Fruit fly (Drosophila melanogaster) whole organism, embryonic: ENCODE results near the gene sbr.

Experiments used
- Atf3 ChIP-seq: fragments of 200-800 bp; sonication (Bioruptor generic); optimal IDR thresholded peaks from 3 replicates; lab custom pipeline; 2016; ENCODE audit warnings: missing biosample characterization, missing genetic modification characterization
- Bdp1 ChIP-seq: fragments of 200-800 bp; sonication (Bioruptor generic); optimal IDR thresholded peaks from 3 replicates; lab custom pipeline; 2016; ENCODE audit warnings: missing biosample characterization, missing genetic modification characterization
- CG10267 ChIP-seq: fragments of 200-800 bp; sonication (Bioruptor generic); optimal IDR thresholded peaks from 2 replicates; lab custom pipeline; 2018; ENCODE audit warnings: missing biosample characterization, mild to moderate bottlenecking, missing genetic modification characterization, moderate library complexity
- CG10366 ChIP-seq: fragments of 200-800 bp; sonication (Bioruptor generic); IDR thresholded peaks from 2 replicates; pipeline ENCODE4 v1.3.6; 2022; ENCODE audit warnings: missing biosample characterization, missing genetic modification characterization
- CG10565 ChIP-seq: fragments of 200-800 bp; sonication (Bioruptor generic); optimal IDR thresholded peaks from 3 replicates; lab custom pipeline; 2016; ENCODE audit warnings: missing biosample characterization, mild to moderate bottlenecking, missing genetic modification characterization
- CG10979 ChIP-seq: fragments of 200-800 bp; sonication (Bioruptor generic); optimal IDR thresholded peaks from 2 replicates; lab custom pipeline; 2018; ENCODE audit warnings: missing biosample characterization, mild to moderate bottlenecking, missing genetic modification characterization, moderate library complexity
- CG11723 ChIP-seq: fragments of 200-800 bp; sonication (Bioruptor generic); optimal IDR thresholded peaks from 2 replicates; lab custom pipeline; 2017; ENCODE audit warnings: missing biosample characterization, mild to moderate bottlenecking, missing genetic modification characterization
- CG12391 ChIP-seq: fragments of 200-800 bp; sonication (Bioruptor generic); optimal IDR thresholded peaks from 3 replicates; lab custom pipeline; 2018; ENCODE audit warnings: missing biosample characterization, mild to moderate bottlenecking, missing genetic modification characterization, moderate library complexity
- CG12659 ChIP-seq: fragments of 200-800 bp; sonication (Bioruptor generic); optimal IDR thresholded peaks from 3 replicates; lab custom pipeline; 2017; ENCODE audit warnings: mild to moderate bottlenecking, missing biosample characterization, missing genetic modification reagents, missing genetic modification characterization
- CG12744 ChIP-seq: fragments of 200-800 bp; sonication (Bioruptor generic); optimal IDR thresholded peaks from 2 replicates; lab custom pipeline; 2016; ENCODE audit warnings: missing biosample characterization, missing genetic modification characterization
- CG12769 ChIP-seq: fragments of 200-800 bp; sonication (Bioruptor generic); optimal IDR thresholded peaks from 2 replicates; lab custom pipeline; 2019; ENCODE audit warnings: missing biosample characterization, mild to moderate bottlenecking, missing genetic modification characterization, moderate library complexity
- CG15073 ChIP-seq: fragments of 200-800 bp; sonication (Bioruptor generic); optimal IDR thresholded peaks from 2 replicates; lab custom pipeline; 2016; ENCODE audit warnings: missing biosample characterization, missing genetic modification characterization
- CG15601 ChIP-seq: fragments of 200-800 bp; sonication (Bioruptor generic); optimal IDR thresholded peaks from 3 replicates; lab custom pipeline; 2019; ENCODE audit warnings: missing biosample characterization, mild to moderate bottlenecking, missing genetic modification characterization, moderate library complexity
- CG1792 ChIP-seq: fragments of 200-800 bp; sonication (Bioruptor generic); optimal IDR thresholded peaks from 2 replicates; lab custom pipeline; 2016; ENCODE audit warnings: missing biosample characterization, missing genetic modification characterization
- CG18011 ChIP-seq: fragments of 200-800 bp; sonication (Bioruptor generic); optimal IDR thresholded peaks from 2 replicates; lab custom pipeline; 2017; ENCODE audit warnings: missing biosample characterization, missing genetic modification characterization, mild to moderate bottlenecking, moderate library complexity, missing genotype
- CG18599 ChIP-seq: fragments of 200-800 bp; sonication (Bioruptor generic); optimal IDR thresholded peaks from 3 replicates; lab custom pipeline; 2017; ENCODE audit warnings: missing biosample characterization, missing genetic modification characterization, mild to moderate bottlenecking, moderate library complexity, missing genetic modification reagents
- CG18619 ChIP-seq: fragments of 200-800 bp; sonication (Bioruptor generic); optimal IDR thresholded peaks from 3 replicates; lab custom pipeline; 2017; ENCODE audit warnings: missing biosample characterization, mild to moderate bottlenecking, missing genetic modification characterization
- CG31441 ChIP-seq: fragments of 200-800 bp; sonication (Bioruptor generic); IDR thresholded peaks from 2 replicates; pipeline ENCODE4 v1.3.6; 2022; ENCODE audit warnings: missing biosample characterization, missing genetic modification characterization
- CG34376 ChIP-seq: fragments of 200-800 bp; sonication (Bioruptor generic); optimal IDR thresholded peaks from 2 replicates; lab custom pipeline; 2018; ENCODE audit warnings: missing biosample characterization, mild to moderate bottlenecking, missing genetic modification characterization
- CG4707 ChIP-seq: fragments of 200-800 bp; sonication (Bioruptor generic); optimal IDR thresholded peaks from 2 replicates; lab custom pipeline; 2018; ENCODE audit warnings: missing biosample characterization, mild to moderate bottlenecking, missing genetic modification characterization, moderate library complexity
- CG7357 ChIP-seq: fragments of 200-800 bp; sonication (Bioruptor generic); IDR thresholded peaks from 3 replicates; pipeline ENCODE4 v1.3.6; 2022; ENCODE audit warnings: missing biosample characterization, missing genetic modification characterization
- CG9609 ChIP-seq: fragments of 200-800 bp; sonication (Bioruptor generic); optimal IDR thresholded peaks from 3 replicates; lab custom pipeline; 2016; ENCODE audit warnings: missing biosample characterization, missing genetic modification characterization
- D19B ChIP-seq: fragments of 200-800 bp; sonication (Bioruptor generic); optimal IDR thresholded peaks from 2 replicates; lab custom pipeline; 2017; ENCODE audit warnings: missing biosample characterization, mild to moderate bottlenecking, missing genetic modification characterization
- E2f1 ChIP-seq: fragments of 200-800 bp; sonication (Bioruptor generic); IDR thresholded peaks from 2 replicates; pipeline ENCODE4 v1.3.6; 2022; ENCODE audit warnings: missing biosample characterization, missing genetic modification characterization
- Ets65A ChIP-seq: fragments of 200-800 bp; sonication (Bioruptor generic); peaks from one replicate; lab custom pipeline; 2016; ENCODE audit warnings: missing biosample characterization, missing genetic modification characterization
- Ets97D ChIP-seq: fragments of 200-800 bp; sonication (Bioruptor generic); optimal IDR thresholded peaks from 3 replicates; lab custom pipeline; 2016; ENCODE audit warnings: missing biosample characterization, missing genetic modification characterization
- Hmr ChIP-seq: fragments of 200-800 bp; sonication (Bioruptor generic); optimal IDR thresholded peaks from 3 replicates; lab custom pipeline; 2017; ENCODE audit warnings: mild to moderate bottlenecking, missing biosample characterization, missing genetic modification reagents, missing genetic modification characterization
- MTF-1 ChIP-seq: fragments of 200-800 bp; sonication (Bioruptor generic); optimal IDR thresholded peaks from 2 replicates; lab custom pipeline; 2018; ENCODE audit warnings: missing biosample characterization, mild to moderate bottlenecking, missing genetic modification characterization, borderline replicate concordance
- NC2β ChIP-seq: fragments of 200-800 bp; sonication (Bioruptor generic); optimal IDR thresholded peaks from 2 replicates; lab custom pipeline; 2016; ENCODE audit warnings: missing biosample characterization, missing genetic modification characterization
- Sin3A ChIP-seq: fragments of >200 bp; optimal IDR thresholded peaks from 2 replicates; lab custom pipeline; 2018
- Sry-β ChIP-seq: fragments of 200-800 bp; sonication (Bioruptor generic); optimal IDR thresholded peaks from 2 replicates; lab custom pipeline; 2018; ENCODE audit warnings: missing biosample characterization, mild to moderate bottlenecking, missing genetic modification characterization, moderate library complexity
- Ssrp ChIP-seq: fragments of 200-800 bp; sonication (Bioruptor generic); optimal IDR thresholded peaks from 2 replicates; lab custom pipeline; 2018; ENCODE audit warnings: missing biosample characterization, mild to moderate bottlenecking, missing genetic modification characterization, moderate library complexity
- croc ChIP-seq: fragments of 200-800 bp; sonication (Bioruptor generic); conservative IDR thresholded peaks from 3 replicates; pipeline ENCODE4 v1.3.6; 2022; ENCODE audit warnings: missing biosample characterization, missing genetic modification characterization
- disco-r ChIP-seq: fragments of 200-800 bp; sonication (Bioruptor generic); optimal IDR thresholded peaks from 2 replicates; lab custom pipeline; 2016; ENCODE audit warnings: missing biosample characterization, missing genetic modification characterization
- emc ChIP-seq: fragments of 200-800 bp; sonication (Bioruptor generic); optimal IDR thresholded peaks from 2 replicates; lab custom pipeline; 2016; ENCODE audit warnings: missing biosample characterization, missing genetic modification characterization
- fd102C ChIP-seq: fragments of 200-800 bp; sonication (Bioruptor generic); optimal IDR thresholded peaks from 2 replicates; lab custom pipeline; 2018; ENCODE audit warnings: missing biosample characterization, mild to moderate bottlenecking, missing genetic modification characterization, moderate library complexity
- gro ChIP-seq: fragments of 200-800 bp; sonication (Bioruptor generic); optimal IDR thresholded peaks from 2 replicates; lab custom pipeline; 2016; ENCODE audit warnings: missing biosample characterization, missing genetic modification characterization
- ind ChIP-seq: fragments of 200-800 bp; sonication (Bioruptor generic); optimal IDR thresholded peaks from 3 replicates; lab custom pipeline; 2016; ENCODE audit warnings: missing biosample characterization, missing genetic modification characterization
- kni ChIP-seq: fragments of 200-800 bp; sonication (Bioruptor generic); optimal IDR thresholded peaks from 3 replicates; lab custom pipeline; 2017; ENCODE audit warnings: mild to moderate bottlenecking, missing biosample characterization, missing genetic modification reagents, missing genetic modification characterization
- lbe ChIP-seq: fragments of 200-800 bp; sonication (Bioruptor generic); optimal IDR thresholded peaks from 2 replicates; lab custom pipeline; 2016; ENCODE audit warnings: missing biosample characterization, mild to moderate bottlenecking, missing genetic modification characterization
- lmd ChIP-seq: fragments of 200-800 bp; sonication (Bioruptor generic); IDR thresholded peaks from 2 replicates; pipeline ENCODE4 v1.3.6; 2022; ENCODE audit warnings: missing biosample characterization, missing genetic modification characterization
- oc ChIP-seq: fragments of 200-800 bp; sonication (Bioruptor generic); optimal IDR thresholded peaks from 2 replicates; lab custom pipeline; 2018; ENCODE audit warnings: missing biosample characterization, mild to moderate bottlenecking, missing genetic modification characterization, moderate library complexity
- onecut ChIP-seq: fragments of 200-800 bp; sonication (Bioruptor generic); IDR thresholded peaks from 2 replicates; pipeline ENCODE4 v1.3.6; 2022; ENCODE audit warnings: missing biosample characterization, missing genetic modification characterization
- pb ChIP-seq: fragments of 200-800 bp; sonication (Bioruptor generic); optimal IDR thresholded peaks from 3 replicates; lab custom pipeline; 2016; ENCODE audit warnings: missing biosample characterization, missing genetic modification characterization
- pros ChIP-seq: fragments of 200-800 bp; sonication (Bioruptor generic); optimal IDR thresholded peaks from 3 replicates; lab custom pipeline; 2019; ENCODE audit warnings: missing biosample characterization, mild to moderate bottlenecking, missing genetic modification characterization, moderate library complexity
- run ChIP-seq: fragments of 200-800 bp; sonication (Bioruptor generic); optimal IDR thresholded peaks from 3 replicates; lab custom pipeline; 2018; ENCODE audit warnings: missing biosample characterization, mild to moderate bottlenecking, missing genetic modification characterization
- sna ChIP-seq: fragments of 200-800 bp; sonication (Bioruptor generic); IDR thresholded peaks from 2 replicates; pipeline ENCODE4 v1.3.6; 2022; ENCODE audit warnings: missing biosample characterization, missing genetic modification characterization; ENCODE audit not compliant: partially characterized antibody
- tgo ChIP-seq: fragments of 200-800 bp; sonication (Bioruptor generic); IDR thresholded peaks from 3 replicates; pipeline ENCODE4 v1.3.6; 2022; ENCODE audit warnings: missing biosample characterization, missing genetic modification characterization
- unpg ChIP-seq: fragments of 200-800 bp; sonication (Bioruptor generic); optimal IDR thresholded peaks from 3 replicates; lab custom pipeline; 2018; ENCODE audit warnings: missing biosample characterization, mild to moderate bottlenecking, missing genetic modification characterization, moderate library complexity

The sbr gene

dm6 chrX:10822678-10823440 is 24.0 kb downstream of the sbr start (continued):
- TF ChIP-seq CG12769, result peak; percentile 51
- TF ChIP-seq Hmr (GFP tag; lab: Kevin White, UChicago), result peak; percentile 72
- TF ChIP-seq kni (GFP tag; lab: Kevin White, UChicago), result peak; percentile 89
- TF ChIP-seq Atf3 (GFP tag; lab: Kevin White, UChicago), result peak; percentile 28
- no peak for TF ChIP-seq disco-r (GFP tag; lab: Kevin White, UChicago)
- peak; percentile 54 for TF ChIP-seq ind (GFP tag; lab: Kevin White, UChicago)
- peak; percentile 64 for TF ChIP-seq CG12659 (GFP tag; lab: Kevin White, UChicago)
- TF ChIP-seq CG4707 (GFP tag; lab: Kevin White, UChicago), result peak; percentile 30
- TF ChIP-seq Sry-β (GFP tag; lab: Kevin White, UChicago), result no peak
- peak; percentile 8 for TF ChIP-seq CG9609
- TF ChIP-seq gro, result no peak
- TF ChIP-seq CG10267 (tag; lab: Kevin White, UChicago), result peak; percentile 84
- TF ChIP-seq D19B (GFP tag; lab: Kevin White, UChicago), result no peak
- TF ChIP-seq Ets97D (GFP tag; lab: Kevin White, UChicago), result no peak
- peak; percentile 26 for TF ChIP-seq run (tag; lab: Kevin White, UChicago)
- peak; percentile 85 for TF ChIP-seq CG31441 (GFP tag; lab: Robert Waterston, UW)
- TF ChIP-seq CG10565 (GFP tag; lab: Kevin White, UChicago), result no peak
- peak; percentile 56 for TF ChIP-seq E2f1
- TF ChIP-seq CG34376, result peak; percentile 23
- peak; percentile 27 for TF ChIP-seq NC2β (GFP tag; lab: Kevin White, UChicago)
- TF ChIP-seq CG10979 (tag; lab: Kevin White, UChicago), result peak; percentile 89
- TF ChIP-seq Ssrp (tag; lab: Kevin White, UChicago), result peak; percentile 80
- TF ChIP-seq sna (GFP tag; lab: Robert Waterston, UW), result no peak
- peak; percentile 29; the same call in 1 of the 2 replicates for TF ChIP-seq CG10366 (GFP tag; lab: Robert Waterston, UW)
- no peak for TF ChIP-seq pb (GFP tag; lab: Kevin White, UChicago)
- TF ChIP-seq CG7357 (GFP tag; lab: Robert Waterston, UW), result no peak
- TF ChIP-seq CG15073 (GFP tag; lab: Kevin White, UChicago), result no peak
- no peak for TF ChIP-seq CG11723
- peak; percentile 25 for TF ChIP-seq onecut (GFP tag; lab: Robert Waterston, UW)
- peak; percentile 62 for TF ChIP-seq CG15601 (tag; lab: Kevin White, UChicago)
- TF ChIP-seq oc (tag; lab: Kevin White, UChicago), result peak; percentile 53
- TF ChIP-seq MTF-1 (GFP tag; lab: Kevin White, UChicago), result peak; percentile 51
- TF ChIP-seq CG12391 (tag; lab: Kevin White, UChicago), result peak; percentile 89
- no peak for TF ChIP-seq emc
- peak; percentile 85 for TF ChIP-seq fd102C (GFP tag; lab: Kevin White, UChicago)
- TF ChIP-seq croc (GFP tag; lab: Robert Waterston, UW), result peak; percentile 68
- TF ChIP-seq pros (GFP tag; lab: Kevin White, UChicago), result no peak
- TF ChIP-seq tgo (GFP tag; lab: Robert Waterston, UW), result peak; percentile 38; the same call in 2 of the 3 replicates
- TF ChIP-seq Ets65A (GFP tag; lab: Kevin White, UChicago), result peak; percentile 69
- peak; percentile 73 for TF ChIP-seq unpg (GFP tag; lab: Kevin White, UChicago)
- no peak for TF ChIP-seq lbe
- no peak for TF ChIP-seq Sin3A (lab: Kevin White, UChicago)
- no peak for TF ChIP-seq CG18011 (GFP tag; lab: Kevin White, UChicago)
- TF ChIP-seq lmd (GFP tag; lab: Robert Waterston, UW), result peak; percentile 65
- TF ChIP-seq CG18599 (GFP tag; lab: Kevin White, UChicago), result peak; percentile 86
- TF ChIP-seq CG12744, result no peak
- TF ChIP-seq CG18619, result peak; percentile 54
- TF ChIP-seq CG1792 (GFP tag; lab: Kevin White, UChicago), result no peak
- peak; percentile 17 for TF ChIP-seq Bdp1 (GFP tag; lab: Kevin White, UChicago)
